Worm (Caenorhabditis elegans) whole organism, mixed stage, embryonic: ENCODE results near the gene F18A11.3.
"Not testable (repeated sequence)": the region's sequence is repeated elsewhere in the genome, so short reads cannot be mapped to it uniquely, and the experiment has no call there.

Source experiments
- M03D4.4 ChIP-seq: sonication (generic microtip); optimal IDR thresholded peaks from 2 replicates; lab custom pipeline; 2017; ENCODE audit warnings: mild to moderate bottlenecking, missing genetic modification characterization, missing compliant biosample characterization
- blmp-1 ChIP-seq: fragments of 150-350 bp; optimal IDR thresholded peaks from 2 replicates; lab custom pipeline; 2014; ENCODE audit warnings: missing biosample characterization, missing genetic modification characterization
- ceh-43 ChIP-seq: fragments of 200-800 bp; sonication (Bioruptor generic); optimal IDR thresholded peaks from 2 replicates; lab custom pipeline; 2018; ENCODE audit warnings: mild to moderate bottlenecking, missing genetic modification characterization, moderate library complexity, missing compliant biosample characterization
- ces-1 ChIP-seq: fragments of 150-350 bp; optimal IDR thresholded peaks from 2 replicates; lab custom pipeline; 2014; ENCODE audit warnings: missing biosample characterization, missing genetic modification reagents, missing genetic modification characterization
- elt-1 ChIP-seq: sonication (generic microtip); optimal IDR thresholded peaks from 2 replicates; lab custom pipeline; 2017; ENCODE audit warnings: missing genetic modification characterization, mild to moderate bottlenecking, missing compliant biosample characterization, antibody characterized with exemption, moderate library complexity, borderline replicate concordance; ENCODE audit not compliant: insufficient read depth
- flh-1 ChIP-seq: fragments of 200-800 bp; sonication (Bioruptor generic); optimal IDR thresholded peaks from 2 replicates; lab custom pipeline; 2018; ENCODE audit warnings: mild to moderate bottlenecking, missing genetic modification characterization, moderate library complexity, missing compliant biosample characterization
- ham-2 ChIP-seq: fragments of 200-800 bp; sonication (Bioruptor generic); optimal IDR thresholded peaks from 2 replicates; lab custom pipeline; 2018; ENCODE audit warnings: mild to moderate bottlenecking, missing genetic modification characterization, missing compliant biosample characterization
- hlh-1 ChIP-seq: fragments of 150-350 bp; optimal IDR thresholded peaks from 2 replicates; lab custom pipeline; 2014; ENCODE audit warnings: missing biosample characterization, missing genetic modification reagents, missing genetic modification characterization
- lin-13 ChIP-seq: fragments of 150-350 bp; optimal IDR thresholded peaks from 2 replicates; lab custom pipeline; 2014; ENCODE audit warnings: missing biosample characterization, missing genetic modification characterization
- lsy-2 ChIP-seq: fragments of 150-350 bp; optimal IDR thresholded peaks from 2 replicates; lab custom pipeline; 2014; ENCODE audit warnings: missing biosample characterization, missing genetic modification characterization
- mep-1 ChIP-seq: fragments of 150-350 bp; optimal IDR thresholded peaks from 2 replicates; lab custom pipeline; 2017; ENCODE audit warnings: missing biosample characterization, missing genetic modification reagents, missing genetic modification characterization, inconsistent platforms
- mls-2 ChIP-seq: sonication (generic microtip); optimal IDR thresholded peaks from 2 replicates; lab custom pipeline; 2016; ENCODE audit warnings: mild to moderate bottlenecking, missing genetic modification characterization, moderate library complexity, missing compliant biosample characterization
- nhr-237 ChIP-seq: fragments of 150-350 bp; optimal IDR thresholded peaks from 2 replicates; lab custom pipeline; 2014; ENCODE audit warnings: missing biosample characterization, missing genetic modification characterization
- nhr-28 ChIP-seq: fragments of 150-350 bp; optimal IDR thresholded peaks from 2 replicates; lab custom pipeline; 2014; ENCODE audit warnings: missing biosample characterization, missing genetic modification characterization
- nhr-76 ChIP-seq: sonication (generic microtip); optimal IDR thresholded peaks from 2 replicates; lab custom pipeline; 2017; ENCODE audit warnings: missing biosample characterization, missing genetic modification characterization
- pha-4 ChIP-seq: fragments of 150-350 bp; optimal IDR thresholded peaks from 2 replicates; lab custom pipeline; 2018; ENCODE audit warnings: missing biosample characterization, missing genetic modification reagents, missing genetic modification characterization
- sem-2 ChIP-seq: fragments of 200-800 bp; sonication (Bioruptor generic); optimal IDR thresholded peaks from 2 replicates; lab custom pipeline; 2018; ENCODE audit warnings: mild to moderate bottlenecking, missing genetic modification characterization, missing compliant biosample characterization
- snpc-4 ChIP-seq: fragments of 150-350 bp; optimal IDR thresholded peaks from 2 replicates; lab custom pipeline; 2014; ENCODE audit warnings: missing biosample characterization, missing genetic modification characterization
- sptf-1 ChIP-seq: sonication (generic microtip); optimal IDR thresholded peaks from 2 replicates; lab custom pipeline; 2017; ENCODE audit warnings: mild to moderate bottlenecking, missing genetic modification characterization, moderate library complexity, missing compliant biosample characterization
- tbx-8 ChIP-seq: fragments of 200-800 bp; sonication (Bioruptor generic); optimal IDR thresholded peaks from 2 replicates; lab custom pipeline; 2018; ENCODE audit warnings: mild to moderate bottlenecking, missing genetic modification characterization, moderate library complexity, missing compliant biosample characterization
- unc-120 ChIP-seq: sonication (generic microtip); optimal IDR thresholded peaks from 2 replicates; lab custom pipeline; 2017; ENCODE audit warnings: missing genetic modification characterization, missing compliant biosample characterization; ENCODE audit not compliant: poor library complexity, severe bottlenecking
- unc-39 ChIP-seq: fragments of 150-350 bp; optimal IDR thresholded peaks from 2 replicates; lab custom pipeline; 2014; ENCODE audit warnings: missing biosample characterization, missing genetic modification characterization
- unc-62 ChIP-seq: fragments of 150-350 bp; optimal IDR thresholded peaks from 2 replicates; lab custom pipeline; 2014; ENCODE audit warnings: missing biosample characterization, missing genetic modification reagents, missing genetic modification characterization

Gene F18A11.3

DNA sequence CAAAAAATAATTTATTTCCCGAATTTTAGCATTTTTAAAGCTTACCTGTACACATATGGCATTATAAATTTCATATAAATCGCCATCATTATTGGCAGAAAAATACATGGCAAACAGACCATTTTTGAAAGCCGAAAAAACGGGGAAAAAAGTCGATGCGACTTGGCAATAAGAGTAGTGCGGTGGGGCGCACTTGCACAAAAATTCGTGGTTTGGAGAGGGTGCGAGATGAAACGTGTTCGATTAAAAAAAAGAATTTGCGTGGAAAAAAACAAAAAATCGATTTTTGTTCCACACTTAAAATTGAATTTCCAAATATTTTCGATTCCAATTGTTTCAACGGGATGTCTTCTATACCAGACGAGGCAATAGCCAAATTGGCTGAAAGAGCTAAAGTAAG is at the start of gene F18A11.3:
TSS of gene F18A11.3 (minus strand) at position 125 of the 400 bp plus-strand sequence.
- no peak for TF ChIP-seq elt-1 (tag; lab: Kevin White, UChicago)
- peak; percentile 42 for TF ChIP-seq mep-1 (tag; lab: Kevin White, UChicago)
- TF ChIP-seq ces-1 (GFP tag; lab: Kevin White, UChicago), result peak; percentile 2
- no peak for TF ChIP-seq ham-2 (GFP tag; lab: Kevin White, UChicago)
- peak; percentile 16 for TF ChIP-seq lsy-2 (tag; lab: Kevin White, UChicago)
- no peak for TF ChIP-seq nhr-237 (tag; lab: Kevin White, UChicago)
- TF ChIP-seq lin-13, result no peak
- TF ChIP-seq unc-62 (GFP tag; lab: Kevin White, UChicago), result no peak

DNA sequence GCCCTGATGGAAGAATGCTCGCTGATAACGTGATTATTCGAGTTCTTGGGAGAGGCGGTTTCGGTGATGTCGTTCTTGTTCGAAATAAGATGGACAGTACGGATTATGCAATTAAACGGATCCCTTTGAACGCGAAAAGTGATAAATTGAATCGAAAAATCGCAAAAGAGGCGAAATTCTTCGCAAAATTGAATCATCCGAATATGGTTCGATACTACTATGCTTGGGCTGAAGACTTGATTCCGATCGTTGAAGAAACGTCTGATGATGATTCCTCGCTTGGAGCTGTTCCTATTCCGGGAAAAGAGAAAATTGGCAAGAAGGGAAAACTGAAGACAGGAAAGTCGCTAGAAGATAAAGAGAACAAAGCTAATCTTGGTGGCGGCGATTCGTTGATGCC is 49.3 kb upstream of the F18A11.3 start:
- TF ChIP-seq unc-39 (tag; lab: Kevin White, UChicago), result no peak
- TF ChIP-seq unc-120 (tag; lab: Kevin White, UChicago), result no peak
- TF ChIP-seq lin-13, result no peak
- TF ChIP-seq hlh-1 (tag; lab: Kevin White, UChicago), result no peak
- no peak for TF ChIP-seq sptf-1 (tag; lab: Kevin White, UChicago)
- no peak for TF ChIP-seq mls-2 (tag; lab: Kevin White, UChicago)
- TF ChIP-seq snpc-4 (tag; lab: Kevin White, UChicago), result no peak
- no peak for TF ChIP-seq tbx-8
- TF ChIP-seq nhr-28 (tag; lab: Kevin White, UChicago), result no peak
- no peak for TF ChIP-seq flh-1 (GFP tag; lab: Kevin White, UChicago)
- no peak for TF ChIP-seq M03D4.4 (tag; lab: Kevin White, UChicago)
- no peak for TF ChIP-seq pha-4

DNA sequence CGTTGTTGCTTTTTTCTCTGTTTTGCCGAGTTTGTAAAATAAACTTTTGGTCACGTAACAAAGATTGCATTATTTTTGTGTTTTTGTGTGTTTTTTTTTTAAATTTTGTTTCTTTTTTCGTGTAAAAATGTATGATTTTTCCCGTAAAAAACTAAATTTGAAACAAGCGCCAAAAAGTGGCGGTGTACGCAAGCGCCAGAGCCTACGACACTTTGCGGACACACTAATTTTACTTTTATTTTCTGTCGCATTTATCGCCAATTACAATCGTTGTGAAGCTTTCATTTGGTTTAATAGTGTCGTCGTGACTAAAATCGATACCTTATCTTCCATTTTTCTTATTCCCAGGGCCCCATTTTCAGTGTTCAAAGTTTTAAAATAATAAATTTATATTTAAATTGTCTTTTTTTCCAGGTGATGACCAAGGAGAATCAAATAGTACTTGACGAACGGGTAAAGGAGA is 47.1 kb upstream of the F18A11.3 start, which contains the start of the genes Y81G3A.1 and gcn-2:
TSS of gene Y81G3A.1 (minus strand) at position 175 of the 463 bp plus-strand sequence.
TSS of gene gcn-2 (plus strand) at position 413 of the 463 bp plus-strand sequence.
- TF ChIP-seq blmp-1 (tag; lab: Kevin White, UChicago) (peak; percentile 25), nhr-237 (tag; lab: Kevin White, UChicago) (peak; percentile 56), mls-2 (tag; lab: Kevin White, UChicago) (no peak), mep-1 (tag; lab: Kevin White, UChicago) (peak; percentile 8)

DNA sequence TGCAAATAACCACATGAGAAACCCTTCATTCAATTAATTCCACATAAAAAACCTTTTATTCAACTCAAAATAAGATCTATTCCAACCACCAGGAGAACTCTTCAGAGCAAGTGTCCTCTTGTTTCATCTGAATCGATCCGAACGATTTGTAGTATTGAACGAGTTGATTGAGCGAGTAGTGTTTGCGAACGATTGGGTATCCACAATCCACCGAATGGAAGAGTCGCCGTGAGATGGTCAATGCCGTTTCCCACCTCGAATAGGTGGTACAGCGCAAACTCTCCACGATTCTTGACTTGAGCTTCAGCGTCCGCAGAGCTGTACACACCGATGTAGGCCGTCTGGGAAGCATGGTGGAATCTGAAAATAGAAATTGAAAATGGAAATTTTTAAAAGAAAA is 45.8 kb upstream of the F18A11.3 start, which contains the start of gene Y81G3A.6:
TSS of gene Y81G3A.6 (minus strand) at position 101 of the 400 bp plus-strand sequence.
- not testable (repeated sequence) for TF ChIP-seq tbx-8; nhr-237 (tag; lab: Kevin White, UChicago); flh-1 (GFP tag; lab: Kevin White, UChicago)

DNA sequence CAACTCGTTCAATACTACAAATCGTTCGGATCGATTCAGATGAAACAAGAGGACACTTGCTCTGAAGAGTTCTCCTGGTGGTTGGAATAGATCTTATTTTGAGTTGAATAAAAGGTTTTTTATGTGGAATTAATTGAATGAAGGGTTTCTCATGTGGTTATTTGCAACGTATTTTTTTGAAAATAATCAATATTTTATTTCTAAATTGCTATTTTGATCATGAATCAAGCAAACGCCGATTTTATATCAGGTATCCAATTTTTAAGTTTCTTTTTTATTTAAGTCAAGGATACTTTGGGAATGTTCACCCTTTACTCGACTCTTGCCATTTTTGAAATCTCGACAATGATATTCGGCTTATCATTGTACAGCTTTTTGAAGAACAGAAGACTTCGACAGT is 44.0 kb upstream of the F18A11.3 start, which contains the start of gene Y81G3A.2:
TSS of gene Y81G3A.2 (plus strand) at position 301 of the 400 bp plus-strand sequence.
- TF ChIP-seq ceh-43; mls-2 (tag; lab: Kevin White, UChicago); nhr-28 (tag; lab: Kevin White, UChicago): not testable (repeated sequence)

DNA sequence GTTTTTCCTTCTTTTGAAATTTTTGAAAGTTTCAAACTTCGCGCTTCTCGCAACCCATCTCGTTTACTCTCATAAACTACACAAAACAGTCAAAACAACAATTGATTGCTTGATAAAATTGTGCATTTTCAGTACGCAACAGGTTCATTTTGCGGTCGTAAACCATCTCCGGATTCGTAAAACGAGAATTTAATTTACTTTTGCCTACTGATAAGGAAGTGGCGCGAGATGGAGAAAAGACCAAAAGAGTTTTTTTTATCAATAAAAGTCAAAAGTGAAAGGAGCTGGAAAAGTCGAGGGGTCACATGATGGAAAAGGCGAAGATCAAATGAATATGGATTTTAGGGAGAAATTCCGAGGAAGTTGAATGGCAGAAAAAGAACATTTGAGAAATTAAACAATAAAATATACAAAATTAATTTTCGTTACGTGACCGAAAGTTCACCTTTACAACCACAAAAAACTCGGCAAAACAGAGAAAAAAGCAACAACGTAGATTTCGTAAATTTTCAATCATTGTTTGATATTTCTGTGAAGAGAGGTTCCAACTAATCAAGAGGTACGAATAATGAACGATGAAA is 42.3 kb upstream of the F18A11.3 start, which contains the start of gene F42G4.6:
TSS of gene F42G4.6 (plus strand) at position 531 of the 581 bp plus-strand sequence.
- TF ChIP-seq nhr-28 (tag; lab: Kevin White, UChicago), result no peak
- no peak for TF ChIP-seq M03D4.4 (tag; lab: Kevin White, UChicago)
- TF ChIP-seq ceh-43, result no peak
- no peak for TF ChIP-seq nhr-76 (tag; lab: Kevin White, UChicago)

DNA sequence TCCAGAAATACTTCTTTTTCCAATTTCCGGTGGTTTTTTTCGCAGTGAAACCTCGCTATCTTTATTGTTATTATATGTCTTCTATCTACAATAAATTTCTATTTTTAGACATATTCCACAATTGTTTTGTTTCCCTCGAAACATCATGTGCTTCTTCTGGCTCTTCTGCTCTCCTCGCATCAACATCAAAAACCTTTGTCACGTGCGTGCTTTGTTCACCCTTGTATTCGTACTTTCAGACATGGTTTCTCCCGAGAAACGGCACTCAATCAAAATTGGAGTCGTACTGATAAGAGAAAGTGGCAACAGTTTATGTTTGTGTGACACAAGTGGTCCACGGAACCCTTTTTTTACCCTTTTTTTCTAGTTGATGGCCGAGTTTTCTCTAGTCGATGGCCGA is 41.1 kb upstream of the F18A11.3 start:
- TF ChIP-seq lsy-2 (tag; lab: Kevin White, UChicago), result no peak
- TF ChIP-seq hlh-1 (tag; lab: Kevin White, UChicago), result no peak
- no peak for TF ChIP-seq sem-2 (GFP tag; lab: Kevin White, UChicago)
